Worm (Caenorhabditis elegans) whole organism, L4/young adult: ENCODE measurements around the gene npp-5.

ENCODE experiments used
- W03F9.2 ChIP-seq: fragments of 150-350 bp; optimal IDR thresholded peaks from 2 replicates; lab custom pipeline; 2014; ENCODE audit warnings: missing biosample characterization, missing genetic modification characterization
- dao-5 ChIP-seq: sonication (generic microtip); optimal IDR thresholded peaks from 2 replicates; lab custom pipeline; 2016; ENCODE audit warnings: missing genotype, missing genetic modification characterization, moderate library complexity, missing compliant biosample characterization
- him-1 ChIP-seq: sonication (generic microtip); optimal IDR thresholded peaks from 2 replicates; lab custom pipeline; 2016; ENCODE audit warnings: missing genotype, missing genetic modification reagents, missing genetic modification characterization, missing compliant biosample characterization

Gene npp-5

DNA sequence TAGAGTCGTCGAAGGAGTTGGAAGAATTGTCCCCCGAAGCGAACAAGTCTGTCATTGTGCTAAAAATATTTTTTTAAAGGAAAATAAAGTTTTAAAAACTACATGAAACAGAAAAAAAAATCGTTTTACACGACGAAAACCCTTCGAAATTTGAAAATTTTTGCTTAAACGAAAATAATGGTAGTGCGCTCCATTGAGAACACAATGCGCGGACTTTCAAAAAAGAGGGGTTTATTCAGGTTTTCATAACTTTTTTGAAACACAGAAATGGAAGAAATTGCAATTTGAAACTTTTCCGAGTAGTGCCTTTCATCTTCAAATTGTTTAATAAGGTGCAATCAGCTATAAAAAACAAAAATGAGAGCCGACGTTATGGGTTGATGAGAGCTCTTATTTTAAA, at the start of gene npp-5:
Gene npp-5 (minus strand): TSS at position 59 of the 400 bp plus-strand sequence.
- no peak for TF ChIP-seq him-1 (tag; lab: Kevin White, UChicago)
- no peak for TF ChIP-seq dao-5 (tag; lab: Kevin White, UChicago)
- no peak for TF ChIP-seq W03F9.2 (tag; lab: Kevin White, UChicago)

DNA sequence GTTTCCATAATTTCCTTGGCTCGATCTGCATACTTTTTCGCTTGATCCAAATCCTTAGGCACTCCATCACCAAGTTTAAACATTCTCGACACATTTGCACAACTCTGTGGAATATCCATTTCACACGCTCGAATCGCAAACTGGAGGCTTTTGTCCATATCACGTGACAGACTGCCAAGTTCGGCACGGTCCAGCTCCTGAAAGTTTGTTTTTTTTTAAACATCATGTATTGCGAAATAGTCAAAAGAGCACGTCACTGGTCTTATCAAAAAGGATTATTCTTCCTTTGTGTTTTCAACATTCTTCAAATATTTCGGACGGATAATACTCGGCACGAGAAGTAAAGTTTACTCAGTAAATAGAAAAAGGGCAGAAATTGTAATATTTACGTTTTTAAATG, 49.6 kb upstream of the npp-5 start:
- TF ChIP-seq W03F9.2 (tag; lab: Kevin White, UChicago) (no peak), dao-5 (tag; lab: Kevin White, UChicago) (no peak), him-1 (tag; lab: Kevin White, UChicago) (no peak)

DNA sequence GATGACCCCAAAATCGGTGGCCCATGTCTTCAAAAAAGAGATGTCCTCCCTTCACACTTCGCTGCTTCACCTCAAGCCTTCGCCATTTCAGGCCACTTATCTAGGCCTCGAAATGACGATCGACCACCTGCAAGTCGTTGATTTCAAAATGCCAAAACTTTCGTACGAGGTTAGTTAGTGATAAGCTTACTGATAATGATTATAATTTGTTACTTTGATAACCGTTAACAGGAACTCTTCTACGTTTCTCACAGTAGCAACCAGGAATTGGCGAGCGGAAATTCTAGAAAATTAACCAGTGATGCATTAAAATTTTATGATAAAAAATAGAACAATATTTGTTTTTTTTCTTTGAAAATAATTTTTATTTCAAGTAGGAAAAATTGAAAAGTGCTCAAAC, 47.3 kb upstream of the npp-5 start:
- TF ChIP-seq him-1 (tag; lab: Kevin White, UChicago) (no peak), W03F9.2 (tag; lab: Kevin White, UChicago) (no peak)

DNA sequence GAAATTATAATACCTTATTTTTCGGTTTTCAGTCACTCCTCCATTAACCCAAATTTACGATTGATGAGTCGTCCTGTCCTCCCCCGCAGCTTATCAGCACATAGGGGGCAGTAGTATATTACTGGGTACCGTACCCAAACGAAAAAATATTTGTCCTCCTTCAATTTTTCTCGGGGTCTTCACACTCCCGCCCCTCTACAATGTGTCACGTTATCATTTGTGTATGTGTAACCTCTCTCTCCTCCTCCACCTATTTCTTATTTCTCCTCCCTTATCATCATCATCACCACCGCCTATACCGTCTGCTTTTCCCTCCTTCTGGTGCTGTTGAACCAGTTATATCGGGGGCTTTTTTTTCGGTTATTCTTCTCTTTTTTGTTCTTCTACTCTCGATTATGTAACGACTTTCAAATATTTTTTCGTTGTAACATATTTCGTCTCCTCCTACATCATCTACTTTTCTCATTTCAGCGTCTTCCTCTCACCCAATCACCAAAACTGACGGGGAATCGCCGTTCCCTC, 46.7 kb upstream of the npp-5 start, which contains the start of gene ghi-1:
Gene ghi-1 (plus strand): TSS at position 472 of the 522 bp plus-strand sequence.
- TF ChIP-seq him-1 (tag; lab: Kevin White, UChicago), result no peak
- no peak for TF ChIP-seq W03F9.2 (tag; lab: Kevin White, UChicago)
- no peak for TF ChIP-seq dao-5 (tag; lab: Kevin White, UChicago)

DNA sequence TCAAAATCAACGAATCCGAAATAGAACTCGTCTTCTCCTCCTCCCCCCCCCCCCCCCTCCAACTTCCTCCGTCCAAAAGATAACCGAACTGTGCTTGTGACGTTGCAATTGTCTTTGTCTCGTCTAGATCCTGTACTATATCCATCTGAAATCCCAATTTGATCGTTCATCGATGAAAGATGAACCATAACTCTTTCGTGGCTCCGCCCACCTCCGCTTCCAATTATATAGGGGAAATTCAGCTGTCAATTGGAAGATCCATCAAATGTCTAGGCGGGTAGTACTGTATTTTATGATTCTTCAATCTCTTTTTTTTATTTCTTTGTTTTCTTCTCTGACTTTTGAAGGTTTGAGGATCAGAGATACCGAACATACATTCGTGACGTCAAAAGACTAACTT, 45.8 kb upstream of the npp-5 start:
- TF ChIP-seq dao-5 (tag; lab: Kevin White, UChicago) (no peak), him-1 (tag; lab: Kevin White, UChicago) (no peak), W03F9.2 (tag; lab: Kevin White, UChicago) (no peak)

DNA sequence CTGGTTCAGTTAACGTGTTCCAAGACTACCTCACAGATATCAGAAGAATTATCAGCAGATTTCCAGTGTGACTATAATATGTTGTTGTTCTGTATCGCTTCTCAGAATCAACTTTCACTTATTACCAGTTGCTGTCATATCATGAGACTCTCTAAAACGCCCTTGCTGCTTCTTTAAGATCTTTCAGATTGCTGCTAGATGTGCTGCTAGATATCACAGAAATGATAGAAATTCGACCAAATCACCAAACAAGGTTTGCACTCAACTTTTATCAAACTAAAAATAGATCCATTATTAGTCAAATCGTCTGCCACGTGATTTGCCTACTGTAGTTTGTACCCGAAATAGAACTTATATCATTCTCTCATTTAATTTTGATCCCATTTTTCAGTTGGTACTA, 44.9 kb upstream of the npp-5 start:
- no peak for TF ChIP-seq dao-5 (tag; lab: Kevin White, UChicago)

DNA sequence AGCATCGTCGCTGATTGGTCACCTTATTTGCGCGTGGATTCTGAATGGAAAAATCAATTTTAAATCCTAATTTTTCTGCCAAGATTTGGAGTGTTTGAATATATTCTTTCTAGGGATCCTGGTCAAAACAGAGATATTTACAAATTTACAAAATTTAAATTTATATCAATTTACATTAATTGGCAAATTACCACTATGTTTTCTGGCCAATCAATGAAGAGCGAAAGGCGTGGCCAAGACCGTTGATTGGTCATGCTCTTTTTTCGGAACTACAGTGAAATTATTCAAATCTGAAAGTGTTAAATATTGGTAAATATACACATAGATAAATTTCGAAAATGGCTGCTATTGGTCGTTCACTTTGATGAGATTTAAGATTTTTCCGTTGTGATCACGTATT, 43.1 kb upstream of the npp-5 start:
- TF ChIP-seq W03F9.2 (tag; lab: Kevin White, UChicago) (no peak), him-1 (tag; lab: Kevin White, UChicago) (no peak), dao-5 (tag; lab: Kevin White, UChicago) (no peak)

DNA sequence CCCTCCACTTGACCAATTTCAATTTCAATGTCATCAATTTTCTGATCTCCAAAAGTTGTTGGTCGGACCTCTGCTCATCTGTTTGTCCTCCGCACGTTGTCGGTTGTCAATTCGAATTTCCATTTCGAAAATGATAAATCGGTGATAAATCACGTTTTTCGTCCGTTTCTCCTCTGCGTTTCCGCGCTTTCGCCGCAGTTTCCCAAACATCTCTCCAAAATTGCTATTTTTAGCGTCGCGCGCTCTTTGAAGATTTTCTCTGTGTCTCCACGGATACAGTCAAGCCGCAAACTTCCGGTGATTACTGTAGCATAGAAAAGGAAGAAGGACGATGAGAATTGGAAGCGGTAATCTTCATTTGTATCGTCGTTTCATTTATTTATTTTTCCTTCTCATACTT, 42.4 kb upstream of the npp-5 start:
- no peak for TF ChIP-seq W03F9.2 (tag; lab: Kevin White, UChicago)
- TF ChIP-seq dao-5 (tag; lab: Kevin White, UChicago), result no peak
- TF ChIP-seq him-1 (tag; lab: Kevin White, UChicago), result no peak

DNA sequence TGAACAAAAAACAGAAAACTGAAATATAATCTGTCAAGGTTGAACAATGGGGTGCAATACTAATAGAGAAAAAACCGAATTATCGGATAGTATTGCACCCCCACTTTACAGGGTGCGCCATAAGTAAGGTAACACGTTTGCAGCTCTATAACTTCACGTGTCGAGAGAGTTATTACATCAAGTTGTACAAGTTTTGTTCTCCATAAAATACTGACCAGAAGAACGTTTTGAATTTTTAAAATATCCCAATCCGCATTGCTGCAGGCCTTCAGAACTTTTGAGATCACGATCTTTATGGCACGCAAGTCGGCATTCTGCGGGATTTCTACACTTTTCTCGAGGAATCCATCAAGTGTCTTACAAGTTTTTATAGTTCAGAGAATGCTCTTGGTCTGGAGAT, 38.2 kb upstream of the npp-5 start:
- TF ChIP-seq dao-5 (tag; lab: Kevin White, UChicago) (no peak), W03F9.2 (tag; lab: Kevin White, UChicago) (no peak), him-1 (tag; lab: Kevin White, UChicago) (no peak)

DNA sequence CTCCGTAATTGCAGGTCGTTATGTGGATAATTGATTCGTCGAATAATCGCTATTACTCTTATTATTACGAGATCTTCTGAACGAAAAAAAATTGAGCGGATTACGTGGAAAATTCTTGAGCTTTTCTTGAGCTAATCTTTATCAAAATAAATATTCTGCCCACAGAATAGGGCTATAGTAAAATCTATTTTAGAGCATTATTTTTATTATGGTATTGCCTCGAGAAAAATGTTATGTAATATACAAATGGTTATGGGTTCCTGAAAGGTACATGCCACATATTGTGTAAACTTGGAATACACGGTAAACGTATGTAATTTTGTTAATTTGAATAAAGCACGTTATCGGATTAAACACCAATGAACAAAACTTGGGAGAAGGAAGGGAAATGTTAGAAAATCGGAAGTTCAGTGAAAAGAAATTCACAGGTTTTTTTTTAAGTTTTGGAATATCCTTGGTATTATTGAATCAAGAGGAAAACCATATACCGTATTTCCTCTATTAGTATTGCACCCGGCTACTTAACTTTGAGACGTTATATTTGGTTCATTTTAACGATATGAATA, 37.7 kb upstream of the npp-5 start:
- TF ChIP-seq W03F9.2 (tag; lab: Kevin White, UChicago) (no peak), dao-5 (tag; lab: Kevin White, UChicago) (no peak), him-1 (tag; lab: Kevin White, UChicago) (no peak)

DNA sequence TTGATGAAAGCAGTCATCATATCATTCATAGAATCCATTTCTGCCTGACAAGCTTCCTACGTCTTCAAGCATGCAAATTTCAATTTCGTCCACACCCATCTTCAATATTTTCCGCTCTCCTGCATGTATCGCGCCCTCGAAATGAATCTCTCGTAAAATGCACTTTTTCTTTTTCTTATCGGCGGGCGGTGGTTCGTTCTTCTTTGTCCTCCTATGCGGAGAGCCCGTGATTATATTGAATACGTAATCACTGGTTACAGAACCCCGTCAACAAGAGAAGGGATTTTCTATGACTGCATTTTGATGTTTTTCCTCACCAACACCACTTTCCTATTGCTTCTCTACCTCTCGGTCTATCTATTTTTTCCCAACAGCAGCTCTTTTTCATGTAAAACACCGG, 37.0 kb upstream of the npp-5 start:
- TF ChIP-seq W03F9.2 (tag; lab: Kevin White, UChicago) (no peak), dao-5 (tag; lab: Kevin White, UChicago) (no peak), him-1 (tag; lab: Kevin White, UChicago) (no peak)

DNA sequence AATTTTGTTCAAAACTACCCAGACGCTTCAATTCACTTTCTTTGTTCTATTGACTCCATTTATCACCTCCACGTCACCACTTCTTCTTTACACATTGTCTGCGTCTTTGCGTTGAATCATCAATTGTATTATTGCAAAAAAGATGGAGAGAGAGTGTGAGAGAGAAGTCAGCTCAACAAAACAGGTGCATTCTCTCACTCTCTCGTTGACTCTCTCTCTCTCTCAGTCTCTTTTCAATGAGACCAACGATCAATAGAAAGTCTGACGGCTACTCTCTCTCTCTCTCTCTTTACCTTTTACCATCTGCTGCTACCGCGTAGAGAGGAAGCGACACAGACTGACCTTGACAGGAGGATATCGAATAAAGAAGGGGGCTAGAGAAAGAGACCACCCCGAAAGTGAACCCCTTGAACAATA, 36.1 kb upstream of the npp-5 start:
- peak; percentile 40 for TF ChIP-seq him-1 (tag; lab: Kevin White, UChicago)
- no peak for TF ChIP-seq dao-5 (tag; lab: Kevin White, UChicago)
- peak; percentile 45 for TF ChIP-seq W03F9.2 (tag; lab: Kevin White, UChicago)

DNA sequence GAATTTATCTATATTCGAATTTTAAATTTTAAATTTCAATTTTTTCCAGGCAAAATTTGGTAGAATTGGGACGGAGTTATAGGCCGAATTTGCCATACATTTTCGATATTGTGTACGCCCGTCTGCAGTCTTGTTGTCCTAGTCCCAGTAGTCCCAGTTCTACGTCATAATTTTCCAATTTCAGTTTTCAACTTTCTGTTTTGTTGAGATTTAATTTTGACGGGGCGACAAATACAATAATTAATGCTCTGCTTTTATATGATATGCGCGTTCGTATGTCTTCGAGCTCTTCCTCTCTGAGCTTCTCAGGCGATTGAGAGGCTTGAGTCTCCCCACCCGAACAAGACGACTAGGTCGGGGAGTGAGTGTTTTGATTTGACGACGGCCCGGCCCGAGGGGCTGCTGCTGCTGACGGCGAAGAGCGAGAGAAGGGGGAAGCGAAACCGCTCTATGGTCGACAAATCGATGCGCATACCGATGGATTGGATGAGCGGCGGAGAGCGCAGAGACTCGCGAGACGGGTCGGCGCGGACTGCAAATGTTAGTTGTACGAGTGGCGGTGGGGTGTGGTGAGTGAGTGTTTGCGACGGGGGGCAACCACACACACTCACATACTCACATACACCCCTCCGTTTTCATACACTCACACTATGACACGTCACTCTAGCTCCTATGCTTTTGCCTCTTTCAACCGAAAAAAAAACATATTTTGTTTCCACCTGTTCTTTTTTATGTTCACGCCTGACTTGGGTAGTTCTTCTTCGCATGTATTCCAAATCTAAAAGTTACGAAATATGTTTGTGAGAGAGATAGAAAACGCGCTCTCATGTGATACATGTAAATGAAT, 35.3 kb upstream of the npp-5 start:
- TF ChIP-seq him-1 (tag; lab: Kevin White, UChicago), result peak; percentile 38
- TF ChIP-seq W03F9.2 (tag; lab: Kevin White, UChicago), result peak; percentile 22
- TF ChIP-seq dao-5 (tag; lab: Kevin White, UChicago), result peak; percentile 59
